Fruit fly (Drosophila melanogaster) whole organism, embryonic: Measurements from ENCODE around the gene Hmt4-20.
A peak's percentile ranks its signal among the peaks of the same experiment; 100 is the strongest.

Experiments used
- BEAF-32 ChIP-seq: fragments of 200-800 bp; sonication (Bioruptor generic); optimal IDR thresholded peaks from 3 replicates; lab custom pipeline; 2017; ENCODE audit warnings: missing biosample characterization, missing genetic modification characterization, mild to moderate bottlenecking, moderate library complexity, missing genetic modification reagents
- Blimp-1 ChIP-seq: fragments of 200-800 bp; sonication (Bioruptor generic); optimal IDR thresholded peaks from 3 replicates; lab custom pipeline; 2018; ENCODE audit warnings: missing biosample characterization, missing genetic modification characterization, mild to moderate bottlenecking, moderate library complexity, missing genetic modification reagents
- CG11723 ChIP-seq: fragments of 200-800 bp; sonication (Bioruptor generic); optimal IDR thresholded peaks from 2 replicates; lab custom pipeline; 2017; ENCODE audit warnings: missing biosample characterization, mild to moderate bottlenecking, missing genetic modification characterization
- CG12155 ChIP-seq: fragments of 200-800 bp; sonication (Bioruptor generic); optimal IDR thresholded peaks from 3 replicates; lab custom pipeline; 2016; ENCODE audit warnings: missing biosample characterization, missing genetic modification characterization
- CG12659 ChIP-seq: fragments of 200-800 bp; sonication (Bioruptor generic); optimal IDR thresholded peaks from 3 replicates; lab custom pipeline; 2017; ENCODE audit warnings: mild to moderate bottlenecking, missing biosample characterization, missing genetic modification reagents, missing genetic modification characterization
- CG15269 ChIP-seq: fragments of 200-800 bp; sonication (Bioruptor generic); optimal IDR thresholded peaks from 2 replicates; lab custom pipeline; 2018; ENCODE audit warnings: missing biosample characterization, mild to moderate bottlenecking, missing genetic modification characterization, moderate library complexity
- CG18011 ChIP-seq: fragments of 200-800 bp; sonication (Bioruptor generic); optimal IDR thresholded peaks from 2 replicates; lab custom pipeline; 2017; ENCODE audit warnings: missing biosample characterization, missing genetic modification characterization, mild to moderate bottlenecking, moderate library complexity, missing genotype
- CG1832 ChIP-seq: fragments of 200-800 bp; sonication (Bioruptor generic); optimal IDR thresholded peaks from 2 replicates; lab custom pipeline; 2017; ENCODE audit warnings: missing biosample characterization, mild to moderate bottlenecking, missing genetic modification characterization, inconsistent platforms
- CG18599 ChIP-seq: fragments of 200-800 bp; sonication (Bioruptor generic); optimal IDR thresholded peaks from 3 replicates; lab custom pipeline; 2017; ENCODE audit warnings: missing biosample characterization, missing genetic modification characterization, mild to moderate bottlenecking, moderate library complexity, missing genetic modification reagents
- CG18619 ChIP-seq: fragments of 200-800 bp; sonication (Bioruptor generic); optimal IDR thresholded peaks from 3 replicates; lab custom pipeline; 2017; ENCODE audit warnings: missing biosample characterization, mild to moderate bottlenecking, missing genetic modification characterization
- CG2116 ChIP-seq: fragments of 200-800 bp; sonication (Bioruptor generic); optimal IDR thresholded peaks from 3 replicates; lab custom pipeline; 2018; ENCODE audit warnings: missing biosample characterization, mild to moderate bottlenecking, missing genetic modification characterization
- CG2120 ChIP-seq: fragments of 200-800 bp; sonication (Bioruptor generic); optimal IDR thresholded peaks from 3 replicates; lab custom pipeline; 2016; ENCODE audit warnings: missing biosample characterization, missing genetic modification characterization
- CG2678 ChIP-seq: fragments of 200-800 bp; sonication (Bioruptor generic); optimal IDR thresholded peaks from 3 replicates; lab custom pipeline; 2019; ENCODE audit warnings: missing biosample characterization, mild to moderate bottlenecking, missing genetic modification characterization, moderate library complexity
- CG3065 ChIP-seq: fragments of 200-800 bp; sonication (Bioruptor generic); optimal IDR thresholded peaks from 2 replicates; lab custom pipeline; 2016; ENCODE audit warnings: missing biosample characterization, missing genetic modification characterization
- CG4282 ChIP-seq: fragments of 200-800 bp; sonication (Bioruptor generic); optimal IDR thresholded peaks from 2 replicates; lab custom pipeline; 2016; ENCODE audit warnings: missing biosample characterization, missing genetic modification characterization
- CG4360 ChIP-seq: fragments of 200-800 bp; sonication (Bioruptor generic); IDR thresholded peaks from 2 replicates; pipeline ENCODE4 v1.3.6; 2022; ENCODE audit warnings: missing biosample characterization, missing genetic modification characterization
- CG5180 ChIP-seq: fragments of 200-800 bp; sonication (Bioruptor generic); optimal IDR thresholded peaks from 3 replicates; lab custom pipeline; 2017; ENCODE audit warnings: missing biosample characterization, missing genetic modification characterization, mild to moderate bottlenecking, moderate library complexity, missing genetic modification reagents
- CG6791 ChIP-seq: fragments of 200-800 bp; sonication (Bioruptor generic); IDR thresholded peaks from 3 replicates; pipeline ENCODE4 v1.3.6; 2022; ENCODE audit warnings: missing biosample characterization, missing genetic modification characterization; ENCODE audit not compliant: partially characterized antibody
- CG8478 ChIP-seq: fragments of >200 bp; optimal IDR thresholded peaks from 2 replicates; lab custom pipeline; 2018
- CG8765 ChIP-seq: fragments of 200-800 bp; sonication (Bioruptor generic); IDR thresholded peaks from 2 replicates; pipeline ENCODE4 v1.3.6; 2022; ENCODE audit warnings: missing biosample characterization, missing genetic modification characterization
- CG9727 ChIP-seq: fragments of 200-800 bp; sonication (Bioruptor generic); optimal IDR thresholded peaks from 3 replicates; lab custom pipeline; 2017; ENCODE audit warnings: missing biosample characterization, mild to moderate bottlenecking, missing genetic modification characterization
- CG9797 ChIP-seq: fragments of 200-800 bp; sonication (Bioruptor generic); optimal IDR thresholded peaks from 3 replicates; lab custom pipeline; 2018; ENCODE audit warnings: missing biosample characterization, mild to moderate bottlenecking, missing genetic modification characterization
- CG9876 ChIP-seq: fragments of 200-800 bp; sonication (Bioruptor generic); optimal IDR thresholded peaks from 2 replicates; lab custom pipeline; 2016; ENCODE audit warnings: missing biosample characterization, missing genetic modification characterization
- CkIIα-i1 ChIP-seq: fragments of 200-800 bp; sonication (Bioruptor generic); IDR thresholded peaks from 2 replicates; pipeline ENCODE4 v1.3.6; 2022; ENCODE audit warnings: missing biosample characterization, missing genetic modification characterization
- Ets65A ChIP-seq: fragments of 200-800 bp; sonication (Bioruptor generic); peaks from one replicate; lab custom pipeline; 2016; ENCODE audit warnings: missing biosample characterization, missing genetic modification characterization
- Fer2 ChIP-seq: fragments of 200-800 bp; sonication (Bioruptor generic); optimal IDR thresholded peaks from 2 replicates; lab custom pipeline; 2018; ENCODE audit warnings: missing biosample characterization, mild to moderate bottlenecking, missing genetic modification characterization, moderate library complexity
- HmgZ ChIP-seq: fragments of 200-800 bp; sonication (Bioruptor generic); optimal IDR thresholded peaks from 2 replicates; lab custom pipeline; 2018; ENCODE audit warnings: missing biosample characterization, mild to moderate bottlenecking, missing genetic modification characterization
- Hr39 ChIP-seq: fragments of >200 bp; optimal IDR thresholded peaks from 2 replicates; lab custom pipeline; 2017
- Hr78 ChIP-seq, 2 experiments: fragments of 200-800 bp in 1 of 2; fragments of >200 bp in 1 of 2; sonication (Bioruptor generic) in 1 of 2; optimal IDR thresholded peaks; 2 replicates each; lab custom pipeline; 2017 to 2019; ENCODE audit warnings: missing biosample characterization in 2 of 2, missing genetic modification characterization in 2 of 2, mild to moderate bottlenecking in 1 of 2, moderate library complexity in 1 of 2
- Kr ChIP-seq: fragments of 200-800 bp; sonication (Bioruptor generic); optimal IDR thresholded peaks from 2 replicates; lab custom pipeline; 2017; ENCODE audit warnings: missing biosample characterization, mild to moderate bottlenecking, missing genetic modification characterization
- MESR4 ChIP-seq: fragments of 200-800 bp; sonication (Bioruptor generic); optimal IDR thresholded peaks from 2 replicates; lab custom pipeline; 2018; ENCODE audit warnings: missing biosample characterization, mild to moderate bottlenecking, missing genetic modification characterization, moderate library complexity
- Meics ChIP-seq: fragments of 200-800 bp; sonication (Bioruptor generic); optimal IDR thresholded peaks from 2 replicates; lab custom pipeline; 2017; ENCODE audit warnings: missing biosample characterization, mild to moderate bottlenecking, missing genetic modification characterization
- Myb ChIP-seq: fragments of 200-800 bp; sonication (Bioruptor generic); optimal IDR thresholded peaks from 2 replicates; lab custom pipeline; 2016; ENCODE audit warnings: missing biosample characterization, missing genetic modification characterization
- NK7.1 ChIP-seq: fragments of 200-800 bp; sonication (Bioruptor generic); optimal IDR thresholded peaks from 3 replicates; lab custom pipeline; 2016; ENCODE audit warnings: missing biosample characterization, missing genetic modification characterization
- NfI ChIP-seq: fragments of 200-800 bp; sonication (Bioruptor generic); optimal IDR thresholded peaks from 3 replicates; lab custom pipeline; 2018; ENCODE audit warnings: missing biosample characterization, mild to moderate bottlenecking, missing genetic modification characterization, moderate library complexity
- amos ChIP-seq: fragments of 200-800 bp; sonication (Bioruptor generic); IDR thresholded peaks from 2 replicates; pipeline ENCODE4 v1.3.6; 2022; ENCODE audit warnings: missing biosample characterization, missing genetic modification characterization; ENCODE audit not compliant: partially characterized antibody
- btn ChIP-seq: fragments of 200-800 bp; sonication (Bioruptor generic); optimal IDR thresholded peaks from 2 replicates; lab custom pipeline; 2016; ENCODE audit warnings: missing biosample characterization, missing genetic modification characterization
- chn ChIP-seq: fragments of 200-800 bp; sonication (Bioruptor generic); optimal IDR thresholded peaks from 2 replicates; lab custom pipeline; 2016; ENCODE audit warnings: missing biosample characterization, missing genetic modification characterization
- ewg ChIP-seq: fragments of 200-800 bp; sonication (Bioruptor generic); optimal IDR thresholded peaks from 3 replicates; lab custom pipeline; 2017; ENCODE audit warnings: mild to moderate bottlenecking, missing biosample characterization, missing genetic modification reagents, missing genetic modification characterization
- jigr1 ChIP-seq: fragments of 200-800 bp; sonication (Bioruptor generic); IDR thresholded peaks from 3 replicates; pipeline ENCODE4 v1.3.6; 2022; ENCODE audit warnings: missing biosample characterization, missing genetic modification characterization
- knrl ChIP-seq: fragments of 200-800 bp; sonication (Bioruptor generic); IDR thresholded peaks from 3 replicates; pipeline ENCODE4 v1.3.6; 2022; ENCODE audit warnings: missing biosample characterization, missing genetic modification characterization; ENCODE audit not compliant: partially characterized antibody
- maf-S ChIP-seq: fragments of 200-800 bp; sonication (Bioruptor generic); optimal IDR thresholded peaks from 2 replicates; lab custom pipeline; 2016; ENCODE audit warnings: missing biosample characterization, missing genetic modification characterization
- nmo ChIP-seq: fragments of 200-800 bp; sonication (Bioruptor generic); optimal IDR thresholded peaks from 2 replicates; lab custom pipeline; 2018; ENCODE audit warnings: missing biosample characterization, mild to moderate bottlenecking, missing genetic modification characterization, moderate library complexity
- pnt ChIP-seq: fragments of 200-800 bp; sonication (Bioruptor generic); optimal IDR thresholded peaks from 3 replicates; lab custom pipeline; 2016; ENCODE audit warnings: missing biosample characterization, missing genetic modification characterization
- run ChIP-seq: fragments of 200-800 bp; sonication (Bioruptor generic); optimal IDR thresholded peaks from 3 replicates; lab custom pipeline; 2018; ENCODE audit warnings: missing biosample characterization, mild to moderate bottlenecking, missing genetic modification characterization
- shn ChIP-seq: fragments of 200-800 bp; sonication (Bioruptor generic); optimal IDR thresholded peaks from 3 replicates; lab custom pipeline; 2016; ENCODE audit warnings: missing biosample characterization, missing genetic modification characterization
- so ChIP-seq: fragments of 200-800 bp; sonication (Bioruptor generic); IDR thresholded peaks from 3 replicates; pipeline ENCODE4 v1.3.6; 2022; ENCODE audit warnings: missing biosample characterization, missing genetic modification characterization
- stc ChIP-seq: fragments of 200-800 bp; sonication (Bioruptor generic); IDR thresholded peaks from 2 replicates; pipeline ENCODE4 v1.3.6; 2022; ENCODE audit warnings: missing biosample characterization, missing genetic modification characterization
- zen2 ChIP-seq: fragments of 200-800 bp; sonication (Bioruptor generic); IDR thresholded peaks from 3 replicates; pipeline ENCODE4 v1.3.6; 2022; ENCODE audit warnings: missing biosample characterization, missing genetic modification characterization; ENCODE audit not compliant: partially characterized antibody

Hmt4-20 gene

dm6 chrX:655492-656379 lies at the start of gene Hmt4-20, which contains the start of gene SkpA (continued):
- no peak for TF ChIP-seq Hr39 (lab: Kevin White, UChicago)
- TF ChIP-seq CG9876 (GFP tag; lab: Kevin White, UChicago), result no peak
- TF ChIP-seq CG4360, result no peak
- TF ChIP-seq CG3065 (GFP tag; lab: Kevin White, UChicago), result no peak
- peak; percentile 97 for TF ChIP-seq amos
- TF ChIP-seq nmo (GFP tag; lab: Kevin White, UChicago), result peak; percentile 61
- TF ChIP-seq Hr78 (GFP tag; optimal IDR thresholded peaks at IDR 0.05; lab: Kevin White, UChicago), result no peak
- no peak for TF ChIP-seq CkIIα-i1 (GFP tag; lab: Robert Waterston, UW)
- no peak for TF ChIP-seq btn (GFP tag; lab: Kevin White, UChicago)
- TF ChIP-seq CG18619 (GFP tag; lab: Kevin White, UChicago), result no peak
- no peak for TF ChIP-seq Meics (GFP tag; lab: Kevin White, UChicago)
- no peak for TF ChIP-seq CG15269 (tag; lab: Kevin White, UChicago)
- TF ChIP-seq ewg (GFP tag; lab: Kevin White, UChicago), result peak; percentile 14
- peak; percentile 84 for TF ChIP-seq CG1832 (GFP tag; lab: Kevin White, UChicago)
- TF ChIP-seq maf-S, result no peak
- no peak for TF ChIP-seq Fer2 (tag; lab: Kevin White, UChicago)
- no peak for TF ChIP-seq chn (GFP tag; lab: Kevin White, UChicago)
- TF ChIP-seq shn (GFP tag; lab: Kevin White, UChicago), result no peak
- peak; percentile 84 for TF ChIP-seq CG8478 (lab: Kevin White, UChicago)
- TF ChIP-seq CG2116 (GFP tag; lab: Kevin White, UChicago), result peak; percentile 83
- TF ChIP-seq stc (GFP tag; lab: Robert Waterston, UW), result no peak
- peak; percentile 87 for TF ChIP-seq MESR4 (GFP tag; lab: Kevin White, UChicago)
- TF ChIP-seq CG2678 (tag; lab: Kevin White, UChicago), result no peak
- no peak for TF ChIP-seq CG2120 (GFP tag; lab: Kevin White, UChicago)
- TF ChIP-seq CG18599 (GFP tag; lab: Kevin White, UChicago), result no peak
- no peak for TF ChIP-seq CG11723 (GFP tag; lab: Kevin White, UChicago)
- TF ChIP-seq NK7.1 (GFP tag; lab: Kevin White, UChicago), result no peak
- TF ChIP-seq Kr (GFP tag; lab: Kevin White, UChicago), result no peak
- TF ChIP-seq Myb (GFP tag; lab: Kevin White, UChicago), result peak; percentile 74
- TF ChIP-seq CG12155 (GFP tag; lab: Kevin White, UChicago), result peak; percentile 18
- peak; percentile 94 for TF ChIP-seq Ets65A (GFP tag; lab: Kevin White, UChicago)
- no peak for TF ChIP-seq jigr1 (GFP tag; lab: Robert Waterston, UW)
- peak; percentile 99 for TF ChIP-seq BEAF-32 (GFP tag; lab: Kevin White, UChicago)
- no peak for TF ChIP-seq so (GFP tag; lab: Robert Waterston, UW)
- TF ChIP-seq HmgZ (tag; lab: Kevin White, UChicago), result no peak
- peak; percentile 68 for TF ChIP-seq CG12659 (GFP tag; lab: Kevin White, UChicago)
- no peak for TF ChIP-seq Blimp-1 (GFP tag; lab: Kevin White, UChicago)
- TF ChIP-seq run (tag; lab: Kevin White, UChicago), result no peak
- peak; percentile 93 for TF ChIP-seq CG6791
- TF ChIP-seq CG18011 (GFP tag; lab: Kevin White, UChicago), result no peak
- TF ChIP-seq NfI (GFP tag; lab: Kevin White, UChicago), result no peak
- no peak for TF ChIP-seq pnt (GFP tag; lab: Kevin White, UChicago)
- TF ChIP-seq knrl, result peak; percentile 96
- peak; percentile 5 for TF ChIP-seq CG9727 (GFP tag; lab: Kevin White, UChicago)
- peak; percentile 76; the same call in 1 of the 3 replicates for TF ChIP-seq zen2 (GFP tag; lab: Robert Waterston, UW)
- peak; percentile 92 for TF ChIP-seq CG9797 (GFP tag; lab: Kevin White, UChicago)
- TF ChIP-seq CG4282 (GFP tag; lab: Kevin White, UChicago), result no peak
- no peak for TF ChIP-seq CG5180 (GFP tag; lab: Kevin White, UChicago)
- TF ChIP-seq CG8765 (GFP tag; lab: Robert Waterston, UW), result no peak
